Fruit fly (Drosophila melanogaster): Measurements from ENCODE around the gene CG3842.

- TF ChIP-seq Fer1 (GFP tag; optimal IDR thresholded peaks at IDR 0.05) (peak; percentile 22), Poxn (GFP tag; IDR thresholded peaks at IDR 0.05) (no peak)
These were observed 27.2 kb upstream of the CG3842 start for dm6 chrX:6310408-6310807.

All from whole organism, embryonic.